Worm (Caenorhabditis elegans): ENCODE data around the gene F44E2.8.

F44E2.8 gene

DNA sequence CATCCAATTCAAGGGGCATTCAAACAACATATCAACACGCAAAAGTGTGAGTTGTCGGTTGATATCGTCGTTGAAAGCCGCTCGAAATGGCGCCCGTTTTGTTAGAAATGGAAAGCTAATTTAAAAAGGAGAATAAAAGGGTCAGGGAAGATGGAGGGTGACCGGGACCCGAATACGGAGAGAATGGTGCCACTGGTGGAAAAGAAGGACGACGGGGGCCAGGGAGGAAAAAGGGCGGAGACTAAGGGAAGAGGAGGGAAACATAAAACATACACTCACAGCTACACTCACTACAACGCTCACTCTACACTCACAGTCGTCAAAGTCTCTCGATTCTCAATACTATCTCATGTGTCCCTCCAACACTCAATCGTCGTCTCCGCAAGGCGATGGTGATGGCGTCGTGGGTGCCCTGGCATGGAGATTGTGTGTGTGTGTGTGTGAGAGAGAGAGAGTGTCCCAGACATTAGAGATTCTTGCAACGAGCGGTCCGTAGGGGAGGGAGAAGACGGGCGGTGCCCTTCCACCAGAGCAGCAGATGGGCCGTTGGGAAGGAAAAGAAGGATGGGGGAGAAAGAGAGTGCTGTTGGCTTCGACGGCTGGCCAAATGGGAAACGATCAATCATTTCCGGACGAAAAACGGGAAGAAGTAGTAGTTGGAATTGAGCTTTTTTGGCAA lies 24.5 kb upstream of the F44E2.8 start (continued):
- TF ChIP-seq daf-8 (GFP tag; IDR thresholded peaks at IDR 0.05), result no peak
- TF ChIP-seq nhr-28 (tag; optimal IDR thresholded peaks at IDR 0.05), result peak; percentile 71
- TF ChIP-seq mes-2 (tag; optimal IDR thresholded peaks at IDR 0.05; ENCODE audit: poor library complexity, severe bottlenecking), result peak; percentile 60
- no peak for TF ChIP-seq nhr-237 (tag; optimal IDR thresholded peaks at IDR 0.05)
- no peak for TF ChIP-seq spr-3 (GFP tag; optimal IDR thresholded peaks at IDR 0.05)
- no peak for TF ChIP-seq zip-2 (tag; optimal IDR thresholded peaks at IDR 0.05)
- no peak for TF ChIP-seq dmd-9 (GFP tag; IDR thresholded peaks at IDR 0.05)
- TF ChIP-seq mxl-3 (GFP tag; optimal IDR thresholded peaks at IDR 0.05), result peak; percentile 43
- no peak for TF ChIP-seq unc-130 (GFP tag; optimal IDR thresholded peaks at IDR 0.05)
- TF ChIP-seq dmd-6 (GFP tag; IDR thresholded peaks at IDR 0.05), result peak; percentile 25
- no peak for TF ChIP-seq skn-1 (tag; optimal IDR thresholded peaks at IDR 0.05)
- TF ChIP-seq saeg-2 (GFP tag; IDR thresholded peaks at IDR 0.05), result no peak
- TF ChIP-seq ztf-11 (tag; optimal IDR thresholded peaks at IDR 0.05), result peak; percentile 24
- TF ChIP-seq duxl-1 (tag; optimal IDR thresholded peaks at IDR 0.05; ENCODE audit: poor library complexity), result no peak
- no peak for TF ChIP-seq nhr-77 (tag; optimal IDR thresholded peaks at IDR 0.05)
- TF ChIP-seq nhr-10 (tag; optimal IDR thresholded peaks at IDR 0.05), result no peak
- TF ChIP-seq php-3 (GFP tag; IDR thresholded peaks at IDR 0.05), result no peak
- peak; percentile 23 for TF ChIP-seq gei-8 (GFP tag; optimal IDR thresholded peaks at IDR 0.05)
- no peak for TF ChIP-seq pha-4 (GFP tag; IDR thresholded peaks at IDR 0.05)
- TF ChIP-seq pha-4 (tag; optimal IDR thresholded peaks at IDR 0.05), result no peak
- TF ChIP-seq ceh-32 (tag; optimal IDR thresholded peaks at IDR 0.05; ENCODE audit: poor library complexity), result no peak
- no peak for TF ChIP-seq cey-2 (tag; optimal IDR thresholded peaks at IDR 0.05; ENCODE audit: borderline replicate concordance, insufficient read depth)
- TF ChIP-seq nhr-76 (tag; optimal IDR thresholded peaks at IDR 0.05), result no peak
- peak; percentile 37; the same call in 1 of the 2 replicates for TF ChIP-seq vab-7 (GFP tag; IDR thresholded peaks at IDR 0.05)
- TF ChIP-seq nhr-41 (GFP tag; IDR thresholded peaks at IDR 0.05), result no peak
- TF ChIP-seq ces-1 (GFP tag; optimal IDR thresholded peaks at IDR 0.05), result no peak
- TF ChIP-seq unc-62 (GFP tag; optimal IDR thresholded peaks at IDR 0.05 in 1 of 2), result peak in 1 of 2 experiments; percentile 80
- peak; percentile 9 for TF ChIP-seq unc-62 (tag; optimal IDR thresholded peaks at IDR 0.05)
- TF ChIP-seq lim-7 (GFP tag; IDR thresholded peaks at IDR 0.05), result no peak
- TF ChIP-seq F49E8.2 (tag; optimal IDR thresholded peaks at IDR 0.05; ENCODE audit: borderline replicate concordance), result no peak
- no peak for TF ChIP-seq egl-27 (tag; optimal IDR thresholded peaks at IDR 0.05)
- peak; percentile 26 for TF ChIP-seq dpl-1 (GFP tag; optimal IDR thresholded peaks at IDR 0.05)
- TF ChIP-seq lin-38 (GFP tag; IDR thresholded peaks at IDR 0.05), result 0 out of 2 replicates have a peak, but pooled peaks have one; percentile 49
- TF ChIP-seq ZK337.2 (GFP tag; IDR thresholded peaks at IDR 0.05), result no peak
- TF ChIP-seq Y48G9A.11 (GFP tag; IDR thresholded peaks at IDR 0.05), result no peak
- TF ChIP-seq aha-1 (tag), result peak; percentile 98
- TF ChIP-seq R02D3.7 (tag; optimal IDR thresholded peaks at IDR 0.05), result no peak
- TF ChIP-seq nhr-6 (tag; optimal IDR thresholded peaks at IDR 0.05), result peak; percentile 62
- peak; percentile 94 for TF ChIP-seq ama-1 (optimal IDR thresholded peaks at IDR 0.05)
- TF ChIP-seq ZK546.5 (tag; optimal IDR thresholded peaks at IDR 0.05), result no peak
- TF ChIP-seq pqm-1 (tag; optimal IDR thresholded peaks at IDR 0.05), result no peak
- TF ChIP-seq mxl-2 (GFP tag; conservative IDR thresholded peaks at IDR 0.05), result no peak
- no peak for TF ChIP-seq zag-1 (tag; optimal IDR thresholded peaks at IDR 0.05)
- TF ChIP-seq ceh-44 (GFP tag; IDR thresholded peaks at IDR 0.05), result no peak
- no peak for TF ChIP-seq lin-39 (tag; optimal IDR thresholded peaks at IDR 0.05)
- no peak for TF ChIP-seq spr-1 (tag; optimal IDR thresholded peaks at IDR 0.05)
- no peak for TF ChIP-seq nhr-42 (GFP tag; IDR thresholded peaks at IDR 0.05)
- peak; percentile 56 for TF ChIP-seq hlh-30 (tag; optimal IDR thresholded peaks at IDR 0.05; ENCODE audit: insufficient read depth)
- TF ChIP-seq ceh-20 (GFP tag; IDR thresholded peaks at IDR 0.05), result peak; percentile 63; the same call in 1 of the 2 replicates
- TF ChIP-seq ceh-28 (tag; optimal IDR thresholded peaks at IDR 0.05), result no peak
- no peak for TF ChIP-seq mdt-29 (GFP tag; IDR thresholded peaks at IDR 0.05)
- TF ChIP-seq ceh-62 (tag; optimal IDR thresholded peaks at IDR 0.05), result no peak
